Fruit fly (Drosophila melanogaster) whole organism, embryonic: ENCODE data around the gene Stat92E.

Experiments
- Aef1 ChIP-seq: fragments of 200-800 bp; sonication (Bioruptor generic); IDR thresholded peaks from 3 replicates; pipeline ENCODE4 v1.3.6; 2022; ENCODE audit warnings: missing biosample characterization, missing genetic modification characterization
- Awh ChIP-seq: fragments of 200-800 bp; sonication (Bioruptor generic); IDR thresholded peaks from 2 replicates; pipeline ENCODE4, ENCODE4 v1.3.6; 2022; ENCODE audit warnings: missing biosample characterization, missing genetic modification characterization
- Blimp-1 ChIP-seq: fragments of 200-800 bp; sonication (Bioruptor generic); optimal IDR thresholded peaks from 3 replicates; lab custom pipeline; 2018; ENCODE audit warnings: missing biosample characterization, missing genetic modification characterization, mild to moderate bottlenecking, moderate library complexity, missing genetic modification reagents
- CG10267 ChIP-seq: fragments of 200-800 bp; sonication (Bioruptor generic); optimal IDR thresholded peaks from 2 replicates; lab custom pipeline; 2018; ENCODE audit warnings: missing biosample characterization, mild to moderate bottlenecking, missing genetic modification characterization, moderate library complexity
- CG11696 ChIP-seq: fragments of 200-800 bp; sonication (Bioruptor generic); IDR thresholded peaks from 2 replicates; pipeline ENCODE4 v1.3.6; 2022; ENCODE audit warnings: missing biosample characterization, missing genetic modification characterization
- CG11723 ChIP-seq: fragments of 200-800 bp; sonication (Bioruptor generic); optimal IDR thresholded peaks from 2 replicates; lab custom pipeline; 2017; ENCODE audit warnings: missing biosample characterization, mild to moderate bottlenecking, missing genetic modification characterization
- CG12104 ChIP-seq: fragments of 200-800 bp; sonication (Bioruptor generic); optimal IDR thresholded peaks from 3 replicates; lab custom pipeline; 2016; ENCODE audit warnings: missing biosample characterization, missing genetic modification characterization
- CG12769 ChIP-seq: fragments of 200-800 bp; sonication (Bioruptor generic); optimal IDR thresholded peaks from 2 replicates; lab custom pipeline; 2019; ENCODE audit warnings: missing biosample characterization, mild to moderate bottlenecking, missing genetic modification characterization, moderate library complexity
- CG14710 ChIP-seq: fragments of 200-800 bp; sonication (Bioruptor generic); optimal IDR thresholded peaks from 3 replicates; lab custom pipeline; 2019; ENCODE audit warnings: missing biosample characterization, mild to moderate bottlenecking, missing genetic modification characterization, moderate library complexity
- CG1602 ChIP-seq: fragments of 200-800 bp; sonication (Bioruptor generic); optimal IDR thresholded peaks from 3 replicates; lab custom pipeline; 2016; ENCODE audit warnings: missing biosample characterization, missing genetic modification characterization
- CG17361 ChIP-seq: fragments of 200-800 bp; sonication (Bioruptor generic); IDR thresholded peaks from 3 replicates; pipeline ENCODE4 v1.3.6; 2022; ENCODE audit warnings: missing biosample characterization, missing genetic modification characterization
- CG17612 ChIP-seq: fragments of 200-800 bp; sonication (Bioruptor generic); IDR thresholded peaks from 2 replicates; pipeline ENCODE4 v1.3.6; 2022; ENCODE audit warnings: missing biosample characterization, missing genetic modification characterization
- CG2120 ChIP-seq: fragments of 200-800 bp; sonication (Bioruptor generic); optimal IDR thresholded peaks from 3 replicates; lab custom pipeline; 2016; ENCODE audit warnings: missing biosample characterization, missing genetic modification characterization
- CG2712 ChIP-seq: fragments of 200-800 bp; optimal IDR thresholded peaks from 3 replicates; lab custom pipeline; 2019; ENCODE audit warnings: missing biosample characterization, mild to moderate bottlenecking, missing genetic modification characterization, moderate library complexity
- CG2889 ChIP-seq: fragments of 200-800 bp; sonication (Bioruptor generic); IDR thresholded peaks from 3 replicates; pipeline ENCODE4 v1.3.6; 2022; ENCODE audit warnings: missing biosample characterization, missing genetic modification characterization
- CG30020 ChIP-seq: fragments of 200-800 bp; optimal IDR thresholded peaks from 2 replicates; lab custom pipeline; 2019; ENCODE audit warnings: missing biosample characterization, mild to moderate bottlenecking, missing genetic modification characterization, moderate library complexity
- CG30431 ChIP-seq: fragments of 200-800 bp; sonication (Bioruptor generic); optimal IDR thresholded peaks from 2 replicates; lab custom pipeline; 2017; ENCODE audit warnings: missing biosample characterization, missing genetic modification characterization
- CG4730 ChIP-seq: fragments of 200-800 bp; sonication (Bioruptor generic); IDR thresholded peaks from 2 replicates; pipeline ENCODE4 v1.3.6; 2022; ENCODE audit warnings: missing biosample characterization, missing genetic modification characterization
- CG6683 ChIP-seq: fragments of 200-800 bp; sonication (Bioruptor generic); optimal IDR thresholded peaks from 2 replicates; lab custom pipeline; 2017; ENCODE audit warnings: missing biosample characterization, mild to moderate bottlenecking, missing genetic modification characterization, missing genetic modification reagents
- CG8359 ChIP-seq: fragments of 200-800 bp; sonication (Bioruptor generic); optimal IDR thresholded peaks from 2 replicates; lab custom pipeline; 2017; ENCODE audit warnings: missing biosample characterization, mild to moderate bottlenecking, missing genetic modification characterization, borderline replicate concordance
- CG9609 ChIP-seq: fragments of 200-800 bp; sonication (Bioruptor generic); optimal IDR thresholded peaks from 3 replicates; lab custom pipeline; 2016; ENCODE audit warnings: missing biosample characterization, missing genetic modification characterization
- Dip3 ChIP-seq: fragments of 200-800 bp; sonication (Bioruptor generic); optimal IDR thresholded peaks from 3 replicates; lab custom pipeline; 2016; ENCODE audit warnings: missing biosample characterization, missing genetic modification characterization
- Dll ChIP-seq: fragments of 200-800 bp; sonication (Bioruptor generic); IDR thresholded peaks from 4 replicates; pipeline ENCODE4 v1.3.6; 2022; ENCODE audit warnings: missing biosample characterization, missing genetic modification characterization; ENCODE audit not compliant: partially characterized antibody
- Eip74EF ChIP-seq, 2 experiments: fragments of 200-800 bp in 1 of 2; fragments of >200 bp in 1 of 2; sonication (Bioruptor generic) in 1 of 2; optimal IDR thresholded peaks; 2 replicates each; lab custom pipeline; 2017 to 2019; ENCODE audit warnings: missing biosample characterization in 2 of 2, missing genetic modification characterization in 2 of 2, mild to moderate bottlenecking in 1 of 2, moderate library complexity in 1 of 2
- HLHmδ ChIP-seq: fragments of 200-800 bp; sonication (Bioruptor generic); optimal IDR thresholded peaks from 2 replicates; lab custom pipeline; 2018; ENCODE audit warnings: missing biosample characterization, mild to moderate bottlenecking, missing genetic modification characterization, moderate library complexity
- HmgZ ChIP-seq: fragments of 200-800 bp; sonication (Bioruptor generic); optimal IDR thresholded peaks from 2 replicates; lab custom pipeline; 2018; ENCODE audit warnings: missing biosample characterization, mild to moderate bottlenecking, missing genetic modification characterization
- Lim3 ChIP-seq: fragments of 200-800 bp; sonication (Bioruptor generic); IDR thresholded peaks from 2 replicates; pipeline ENCODE4 v1.3.6; 2022; ENCODE audit warnings: missing biosample characterization, missing genetic modification characterization
- NFAT ChIP-seq: fragments of 200-800 bp; sonication (Bioruptor generic); IDR thresholded peaks from 2 replicates; pipeline ENCODE4 v1.3.6; 2022; ENCODE audit warnings: missing biosample characterization, missing genetic modification characterization
- Opbp ChIP-seq: fragments of 200-800 bp; sonication (Bioruptor generic); IDR thresholded peaks from 3 replicates; pipeline ENCODE4 v1.3.6; 2022; ENCODE audit warnings: missing biosample characterization, missing genetic modification characterization; ENCODE audit not compliant: partially characterized antibody
- Trl ChIP-seq, 3 experiments: fragments of >200 bp in 2 of 3; fragments of 200-800 bp in 1 of 3; sonication (Bioruptor generic) in 1 of 3; optimal IDR thresholded peaks; 2 replicates in 1 of 3; 3 replicates in 2 of 3; lab custom pipeline; 2016 to 2017; ENCODE audit warnings: missing biosample characterization in 1 of 3, missing genetic modification characterization in 1 of 3
- Xrp1 ChIP-seq: fragments of 200-800 bp; sonication (Bioruptor generic); IDR thresholded peaks from 2 replicates; pipeline ENCODE4 v1.3.6; 2022; ENCODE audit warnings: missing biosample characterization, missing genetic modification characterization
- bowl ChIP-seq: fragments of 200-800 bp; sonication (Bioruptor generic); IDR thresholded peaks from 2 replicates; pipeline ENCODE4 v1.3.6; 2022; ENCODE audit warnings: missing biosample characterization, missing genetic modification characterization
- caup ChIP-seq: fragments of 200-800 bp; sonication (Bioruptor generic); optimal IDR thresholded peaks from 3 replicates; lab custom pipeline; 2017; ENCODE audit warnings: missing biosample characterization, mild to moderate bottlenecking, missing genetic modification characterization, moderate library complexity; ENCODE audit not compliant: severe bottlenecking
- cg ChIP-seq: fragments of 200-800 bp; sonication (Bioruptor generic); optimal IDR thresholded peaks from 3 replicates; lab custom pipeline; 2019; ENCODE audit warnings: missing biosample characterization, mild to moderate bottlenecking, missing genetic modification characterization, moderate library complexity
- chm ChIP-seq: fragments of 200-800 bp; sonication (Bioruptor generic); IDR thresholded peaks from 2 replicates; pipeline ENCODE4 v1.3.6; 2022; ENCODE audit warnings: missing biosample characterization, missing genetic modification characterization
- danr ChIP-seq: fragments of 200-800 bp; sonication (Bioruptor generic); IDR thresholded peaks from 2 replicates; pipeline ENCODE4 v1.3.6; 2022; ENCODE audit warnings: missing biosample characterization, missing genetic modification characterization
- dati ChIP-seq: fragments of 200-800 bp; sonication (Bioruptor generic); IDR thresholded peaks from 2 replicates; pipeline ENCODE4 v1.3.6; 2022; ENCODE audit warnings: missing biosample characterization, missing genetic modification characterization
- grau ChIP-seq: fragments of 200-800 bp; optimal IDR thresholded peaks from 3 replicates; lab custom pipeline; 2019; ENCODE audit warnings: missing biosample characterization, mild to moderate bottlenecking, missing genetic modification characterization, moderate library complexity
- insv ChIP-seq, 2 experiments: fragments of 200-800 bp; sonication (Bioruptor generic); optimal IDR thresholded peaks; 3 replicates each; lab custom pipeline; 2016 to 2018; ENCODE audit warnings: missing biosample characterization in 2 of 2, missing genetic modification characterization in 2 of 2
- lmd ChIP-seq: fragments of 200-800 bp; sonication (Bioruptor generic); IDR thresholded peaks from 2 replicates; pipeline ENCODE4 v1.3.6; 2022; ENCODE audit warnings: missing biosample characterization, missing genetic modification characterization
- mam ChIP-seq: fragments of 200-800 bp; sonication (Bioruptor generic); optimal IDR thresholded peaks from 3 replicates; lab custom pipeline; 2016; ENCODE audit warnings: missing biosample characterization, missing genetic modification characterization
- nau ChIP-seq: fragments of 200-800 bp; sonication (Bioruptor generic); optimal IDR thresholded peaks from 3 replicates; lab custom pipeline; 2017; ENCODE audit warnings: missing biosample characterization, mild to moderate bottlenecking, missing genetic modification characterization, missing genetic modification reagents
- org-1 ChIP-seq: fragments of 200-800 bp; sonication (Bioruptor generic); optimal IDR thresholded peaks from 2 replicates; lab custom pipeline; 2017; ENCODE audit warnings: missing biosample characterization, missing genetic modification characterization
- repo ChIP-seq: fragments of 200-800 bp; sonication (Bioruptor generic); optimal IDR thresholded peaks from 2 replicates; lab custom pipeline; 2016; ENCODE audit warnings: missing biosample characterization, missing genetic modification characterization
- sqz ChIP-seq: fragments of 200-800 bp; sonication (Bioruptor generic); optimal IDR thresholded peaks from 3 replicates; lab custom pipeline; 2018; ENCODE audit warnings: missing biosample characterization, mild to moderate bottlenecking, missing genetic modification characterization
- ssp ChIP-seq: fragments of 200-800 bp; sonication (Bioruptor generic); IDR thresholded peaks from 2 replicates; pipeline ENCODE4 v1.3.6; 2022; ENCODE audit warnings: missing biosample characterization, missing genetic modification characterization
- zen ChIP-seq: fragments of 200-800 bp; sonication (Bioruptor generic); optimal IDR thresholded peaks from 3 replicates; lab custom pipeline; 2018; ENCODE audit warnings: missing biosample characterization, mild to moderate bottlenecking, missing genetic modification characterization, moderate library complexity
- zfh1 ChIP-seq: fragments of 200-800 bp; sonication (Bioruptor generic); IDR thresholded peaks from 3 replicates; pipeline ENCODE4 v1.3.6; 2022; ENCODE audit warnings: missing biosample characterization, missing genetic modification characterization

The Stat92E gene

DNA sequence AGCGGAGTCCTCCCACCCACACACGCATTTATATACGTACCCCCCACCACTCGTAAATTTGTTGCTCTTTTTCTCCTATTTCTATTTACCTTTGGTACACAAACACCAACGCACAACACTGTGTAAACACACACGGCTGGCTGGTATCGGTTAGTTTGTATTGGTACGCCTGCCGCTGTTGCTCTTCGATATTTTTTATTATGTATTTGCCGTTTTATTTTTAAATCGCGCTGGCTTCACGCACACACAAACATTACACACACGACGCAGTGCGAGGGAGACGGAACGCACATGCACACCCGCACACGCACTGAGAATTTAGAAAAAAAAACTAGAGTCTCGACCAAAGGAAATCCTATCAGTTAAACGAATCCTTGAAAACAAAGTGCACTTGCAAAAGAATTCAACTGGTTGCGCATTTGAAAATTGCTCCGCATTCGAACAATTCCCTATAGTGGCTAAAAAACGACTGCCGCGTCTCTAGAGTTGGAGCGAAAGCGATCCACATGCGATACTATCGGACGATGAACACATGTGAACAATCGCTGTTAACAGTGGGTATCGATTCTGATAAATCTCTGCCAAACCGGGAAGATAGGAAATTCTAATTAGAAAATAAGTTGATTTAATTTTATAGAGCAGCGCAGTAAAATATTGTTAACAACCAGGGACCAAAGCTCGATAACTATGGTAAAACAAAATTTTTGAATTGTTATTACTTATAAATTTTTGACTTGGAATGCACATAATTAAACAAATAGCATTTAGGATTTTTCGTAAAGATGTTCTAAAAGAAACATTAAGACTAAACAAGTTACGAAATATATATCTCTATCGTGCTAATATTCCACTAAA lies 1.3 kb downstream of the Stat92E start (continued):
- TF ChIP-seq zen (peak; percentile 49), CG17361 (GFP tag; lab: Robert Waterston, UW) (no peak), CG2712 (tag; lab: Kevin White, UChicago) (peak; percentile 40), CG11696 (GFP tag; lab: Robert Waterston, UW) (peak; percentile 41; the same call in 1 of the 2 replicates), Dip3 (GFP tag; lab: Kevin White, UChicago) (peak; percentile 40), Dll (GFP tag; lab: Robert Waterston, UW) (peak; percentile 84; the same call in 3 of the 4 replicates), dati (GFP tag; lab: Robert Waterston, UW) (0 out of 2 replicates have a peak, but pooled peaks have one; percentile 24), CG30020 (tag; lab: Kevin White, UChicago) (no peak), nau (peak; percentile 91), CG4730 (GFP tag; lab: Robert Waterston, UW) (no peak), grau (tag; lab: Kevin White, UChicago) (peak; percentile 33), HLHmδ (peak; percentile 99), cg (GFP tag; lab: Kevin White, UChicago) (peak; percentile 94), Eip74EF (GFP tag; optimal IDR thresholded peaks at IDR 0.05; lab: Kevin White, UChicago) (peak in 1 of 2 experiments; percentile 67), CG6683 (GFP tag; lab: Kevin White, UChicago) (peak; percentile 68), CG1602 (no peak), Lim3 (no peak), Aef1 (GFP tag; lab: Robert Waterston, UW) (no peak), CG11723 (peak; percentile 84), NFAT (GFP tag; lab: Robert Waterston, UW) (peak; percentile 11; the same call in 1 of the 2 replicates), Trl (optimal IDR thresholded peaks at IDR 0.05; lab: Kevin White, UChicago) (no peak), Trl (GFP tag; optimal IDR thresholded peaks at IDR 0.05; lab: Kevin White, UChicago) (peak; percentile 59), CG2889 (0 out of 3 replicates have a peak, but pooled peaks have one; percentile 41), CG9609 (GFP tag; lab: Kevin White, UChicago) (no peak), HmgZ (tag; lab: Kevin White, UChicago) (peak; percentile 82), CG12104 (GFP tag; lab: Kevin White, UChicago) (peak; percentile 71), chm (peak; percentile 85), CG30431 (peak; percentile 17), Opbp (GFP tag; lab: Robert Waterston, UW) (peak; percentile 98), mam (GFP tag; lab: Kevin White, UChicago) (no peak), bowl (GFP tag; lab: Robert Waterston, UW) (no peak), CG8359 (GFP tag; lab: Kevin White, UChicago) (peak; percentile 51), Awh (GFP tag; lab: Robert Waterston, UW) (peak; percentile 79), zfh1 (GFP tag; lab: Robert Waterston, UW) (peak; percentile 60; the same call in 2 of the 3 replicates), ssp (no peak; the same call in 1 of the 2 replicates), repo (GFP tag; lab: Kevin White, UChicago) (peak; percentile 42), lmd (GFP tag; lab: Robert Waterston, UW) (no peak), sqz (peak; percentile 83), CG12769 (tag; lab: Kevin White, UChicago) (peak; percentile 84), Xrp1 (GFP tag; lab: Robert Waterston, UW) (peak; percentile 84), CG2120 (GFP tag; lab: Kevin White, UChicago) (no peak), Blimp-1 (GFP tag; lab: Kevin White, UChicago) (peak; percentile 54), CG17612 (GFP tag; lab: Robert Waterston, UW) (no peak), CG10267 (tag; lab: Kevin White, UChicago) (peak; percentile 3), caup (peak; percentile 93), CG14710 (peak; percentile 28), org-1 (GFP tag; lab: Kevin White, UChicago) (peak; percentile 80), insv (GFP tag; optimal IDR thresholded peaks at IDR 0.05; lab: Kevin White, UChicago) (peak; percentile 72 to 96), danr (GFP tag; lab: Robert Waterston, UW) (no peak)
